Worm (Caenorhabditis elegans) whole organism, midembryonic: Measurements from ENCODE around the gene slc-36.5.
"Not testable (repeated sequence)": the region's sequence is repeated elsewhere in the genome, so short reads cannot be mapped to it uniquely, and the experiment has no call there.

ENCODE experiments used
- T22C8.4 ChIP-seq: fragments of 200-800 bp; sonication (Bioruptor generic); IDR thresholded peaks from 2 replicates; pipeline ENCODE4 v1.3.6; 2022; ENCODE audit warnings: missing genetic modification characterization, missing compliant biosample characterization
- cog-1 ChIP-seq: sonication (generic microtip); optimal IDR thresholded peaks from 2 replicates; lab custom pipeline; 2016; ENCODE audit warnings: missing genetic modification characterization, missing compliant biosample characterization
- flt-1 ChIP-seq: fragments of 200-800 bp; sonication (Bioruptor generic); IDR thresholded peaks from 2 replicates; pipeline ENCODE4 v1.3.6; 2022; ENCODE audit warnings: missing genetic modification characterization, missing compliant biosample characterization
- klf-2 ChIP-seq: fragments of 200-800 bp; sonication (Bioruptor generic); conservative IDR thresholded peaks from 2 replicates; pipeline ENCODE4 v1.3.6; 2022; ENCODE audit warnings: missing genetic modification reagents, missing genetic modification characterization, missing compliant biosample characterization
- med-1 ChIP-seq: sonication (generic microtip); optimal IDR thresholded peaks from 2 replicates; lab custom pipeline; 2017; ENCODE audit warnings: missing genetic modification characterization, mild to moderate bottlenecking, missing compliant biosample characterization, antibody characterized with exemption, missing genetic modification reagents; ENCODE audit not compliant: insufficient read depth
- ref-1 ChIP-seq: fragments of 200-800 bp; sonication (Bioruptor generic); conservative IDR thresholded peaks from 2 replicates; pipeline ENCODE4 v1.3.6; 2022; ENCODE audit warnings: missing genetic modification reagents, missing genetic modification characterization, missing compliant biosample characterization
- tab-1 ChIP-seq: fragments of 200-800 bp; sonication (Bioruptor generic); IDR thresholded peaks from 2 replicates; pipeline ENCODE4 v1.3.6; 2022; ENCODE audit warnings: missing genetic modification characterization, missing compliant biosample characterization
- ztf-23 ChIP-seq: fragments of 200-800 bp; sonication (Bioruptor generic); IDR thresholded peaks from 2 replicates; pipeline ENCODE4 v1.3.6; 2022; ENCODE audit warnings: missing genetic modification reagents, missing genetic modification characterization, missing compliant biosample characterization
- ztf-29 ChIP-seq: fragments of 200-800 bp; sonication (Bioruptor generic); IDR thresholded peaks from 2 replicates; pipeline ENCODE4 v1.3.6; 2022; ENCODE audit warnings: missing genetic modification reagents, missing genetic modification characterization, missing compliant biosample characterization

Gene slc-36.5

ce11 chrII:6907657-6908056 lies 30.8 kb upstream of the slc-36.5 start, which contains the start of gene B0252.3:
Gene B0252.3, minus strand, starts transcription at chrII:6907757.
- TF ChIP-seq klf-2, flt-1, T22C8.4 (GFP tag; lab: Robert Waterston, UW): not testable (repeated sequence)

ce11 chrII:6901795-6902194 lies 24.9 kb upstream of the slc-36.5 start, which contains the start of gene psmd-9:
Gene psmd-9, plus strand, starts transcription at chrII:6902095.
- no peak for TF ChIP-seq klf-2 (GFP tag; lab: Robert Waterston, UW)

- TF ChIP-seq ref-1 (GFP tag; lab: Robert Waterston, UW) (no peak), med-1 (no peak), cog-1 (no peak), T22C8.4 (GFP tag; lab: Robert Waterston, UW) (no peak), ztf-29 (no peak), ztf-23 (GFP tag; lab: Robert Waterston, UW) (no peak), tab-1 (GFP tag; lab: Robert Waterston, UW) (no peak), klf-2 (GFP tag; lab: Robert Waterston, UW) (no peak), flt-1 (GFP tag; lab: Robert Waterston, UW) (no peak)
Observed at ce11 chrII:6900708-6901107, 23.9 kb upstream of the slc-36.5 start.

- TF ChIP-seq ref-1 (GFP tag; lab: Robert Waterston, UW) (peak; percentile 57), med-1 (peak; percentile 79), klf-2 (GFP tag; lab: Robert Waterston, UW) (peak; percentile 56; the same call in 1 of the 2 replicates), T22C8.4 (GFP tag; lab: Robert Waterston, UW) (0 out of 2 replicates have a peak, but pooled peaks have one; percentile 20), ztf-29 (peak; percentile 43; the same call in 1 of the 2 replicates), ztf-23 (GFP tag; lab: Robert Waterston, UW) (peak; percentile 65; the same call in 1 of the 2 replicates), flt-1 (GFP tag; lab: Robert Waterston, UW) (peak; percentile 88), tab-1 (GFP tag; lab: Robert Waterston, UW) (peak; percentile 74; the same call in 1 of the 2 replicates), cog-1 (no peak)
Observed at ce11 chrII:6898017-6898779, 21.3 kb upstream of the slc-36.5 start, which contains the start of gene hrpl-1. Gene hrpl-1, plus strand, starts transcription at chrII:6898729.

- TF ChIP-seq tab-1 (GFP tag; lab: Robert Waterston, UW), result no peak
- no peak for TF ChIP-seq T22C8.4 (GFP tag; lab: Robert Waterston, UW)
- no peak for TF ChIP-seq cog-1
- no peak for TF ChIP-seq flt-1 (GFP tag; lab: Robert Waterston, UW)
- TF ChIP-seq med-1, result no peak
- no peak for TF ChIP-seq ztf-29
Observed at ce11 chrII:6897507-6897906, 20.6 kb upstream of the slc-36.5 start, which contains the start of gene C44B7.11. Gene C44B7.11, minus strand, starts transcription at chrII:6897540.

- TF ChIP-seq ztf-29, result no peak
Observed at ce11 chrII:6893589-6894245, 16.9 kb upstream of the slc-36.5 start, which contains the start of gene adal-1. Gene adal-1, minus strand, starts transcription at chrII:6893639.

- TF ChIP-seq ztf-23 (GFP tag; lab: Robert Waterston, UW), result no peak
- no peak for TF ChIP-seq med-1
- TF ChIP-seq tab-1 (GFP tag; lab: Robert Waterston, UW), result no peak
- TF ChIP-seq flt-1 (GFP tag; lab: Robert Waterston, UW), result no peak
- TF ChIP-seq ref-1 (GFP tag; lab: Robert Waterston, UW), result no peak
- no peak for TF ChIP-seq klf-2 (GFP tag; lab: Robert Waterston, UW)
- no peak for TF ChIP-seq cog-1
Observed at ce11 chrII:6891838-6892237, 15.0 kb upstream of the slc-36.5 start.

ce11 chrII:6891176-6891575 lies 14.3 kb upstream of the slc-36.5 start:
- TF ChIP-seq cog-1, result no peak
- TF ChIP-seq T22C8.4 (GFP tag; lab: Robert Waterston, UW), result no peak
- TF ChIP-seq ref-1 (GFP tag; lab: Robert Waterston, UW), result no peak
- TF ChIP-seq klf-2 (GFP tag; lab: Robert Waterston, UW), result no peak
- no peak for TF ChIP-seq tab-1 (GFP tag; lab: Robert Waterston, UW)
- TF ChIP-seq med-1, result no peak
- TF ChIP-seq ztf-29, result no peak
- TF ChIP-seq flt-1 (GFP tag; lab: Robert Waterston, UW), result no peak

ce11 chrII:6890095-6890494 lies 13.2 kb upstream of the slc-36.5 start, which contains the start of gene acer-1:
Gene acer-1, minus strand, starts transcription at chrII:6890400.
- TF ChIP-seq ref-1 (GFP tag; lab: Robert Waterston, UW) (no peak), klf-2 (GFP tag; lab: Robert Waterston, UW) (no peak), flt-1 (GFP tag; lab: Robert Waterston, UW) (no peak), ztf-29 (no peak), tab-1 (GFP tag; lab: Robert Waterston, UW) (no peak), cog-1 (no peak), med-1 (no peak), ztf-23 (GFP tag; lab: Robert Waterston, UW) (no peak), T22C8.4 (GFP tag; lab: Robert Waterston, UW) (no peak)

- TF ChIP-seq cog-1 (no peak), ztf-29 (no peak), tab-1 (GFP tag; lab: Robert Waterston, UW) (no peak), flt-1 (GFP tag; lab: Robert Waterston, UW) (no peak), T22C8.4 (GFP tag; lab: Robert Waterston, UW) (no peak), ref-1 (GFP tag; lab: Robert Waterston, UW) (no peak)
Observed at ce11 chrII:6889580-6889922, 12.7 kb upstream of the slc-36.5 start.
